Worm (Caenorhabditis elegans): Measurements from ENCODE around the gene sng-1.

DNA sequence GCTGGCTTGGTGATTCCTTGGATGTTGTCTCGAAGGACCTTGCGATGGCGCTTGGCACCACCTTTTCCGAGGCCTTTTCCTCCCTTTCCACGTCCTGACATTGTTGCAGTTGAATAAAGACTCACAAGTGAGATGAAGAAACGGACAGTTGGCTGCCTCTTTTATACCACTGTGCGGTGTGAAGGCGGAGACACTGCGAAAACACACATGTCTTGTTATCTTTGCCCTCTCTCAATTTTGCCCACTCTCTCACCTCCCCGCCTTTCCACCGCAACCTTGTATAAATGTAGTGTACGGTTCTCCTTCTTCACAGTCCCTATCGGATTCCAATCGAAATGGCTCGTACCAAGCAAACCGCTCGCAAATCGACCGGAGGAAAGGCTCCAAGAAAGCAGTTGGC, 17.6 kb upstream of the sng-1 start, which contains the start of the genes his-38 and his-40:
- no peak for TF ChIP-seq him-1 (tag; optimal IDR thresholded peaks at IDR 0.05)
- TF ChIP-seq dao-5 (tag; optimal IDR thresholded peaks at IDR 0.05): no peak
- TF ChIP-seq W03F9.2 (tag; optimal IDR thresholded peaks at IDR 0.05): no peak
